Worm (Caenorhabditis elegans) whole organism, L4/young adult: ENCODE results near the gene F40D4.17.

ENCODE experiments used
- W03F9.2 ChIP-seq: fragments of 150-350 bp; optimal IDR thresholded peaks from 2 replicates; lab custom pipeline; 2014; ENCODE audit warnings: missing biosample characterization, missing genetic modification characterization
- dao-5 ChIP-seq: sonication (generic microtip); optimal IDR thresholded peaks from 2 replicates; lab custom pipeline; 2016; ENCODE audit warnings: missing genotype, missing genetic modification characterization, moderate library complexity, missing compliant biosample characterization
- him-1 ChIP-seq: sonication (generic microtip); optimal IDR thresholded peaks from 2 replicates; lab custom pipeline; 2016; ENCODE audit warnings: missing genotype, missing genetic modification reagents, missing genetic modification characterization, missing compliant biosample characterization

DNA sequence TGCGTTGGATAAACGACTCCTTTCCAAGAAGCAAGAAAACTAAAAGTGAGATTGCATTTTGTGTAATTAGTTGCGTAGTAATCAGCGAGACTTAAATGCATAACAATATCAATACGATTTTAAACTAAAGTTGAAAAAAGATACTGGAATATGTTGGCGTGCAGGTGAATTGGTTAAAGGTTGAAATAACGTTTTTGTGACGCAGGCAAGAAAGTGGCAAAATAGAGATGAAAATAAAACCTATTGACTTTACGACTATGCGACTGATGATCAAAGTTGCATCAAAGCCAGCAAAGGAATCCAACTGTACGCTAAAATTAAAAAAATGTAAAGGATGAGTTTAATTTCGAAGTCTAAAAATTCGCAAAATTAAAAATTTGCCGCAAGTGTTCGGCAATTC, 10.2 kb upstream of the F40D4.17 start, which contains the start of gene srh-102:
- TF ChIP-seq W03F9.2 (no peak), him-1 (no peak), dao-5 (tag; lab: Kevin White, UChicago) (no peak)
